Fruit fly (Drosophila melanogaster): ENCODE data around the gene CG9953.

CG9953 gene

DNA sequence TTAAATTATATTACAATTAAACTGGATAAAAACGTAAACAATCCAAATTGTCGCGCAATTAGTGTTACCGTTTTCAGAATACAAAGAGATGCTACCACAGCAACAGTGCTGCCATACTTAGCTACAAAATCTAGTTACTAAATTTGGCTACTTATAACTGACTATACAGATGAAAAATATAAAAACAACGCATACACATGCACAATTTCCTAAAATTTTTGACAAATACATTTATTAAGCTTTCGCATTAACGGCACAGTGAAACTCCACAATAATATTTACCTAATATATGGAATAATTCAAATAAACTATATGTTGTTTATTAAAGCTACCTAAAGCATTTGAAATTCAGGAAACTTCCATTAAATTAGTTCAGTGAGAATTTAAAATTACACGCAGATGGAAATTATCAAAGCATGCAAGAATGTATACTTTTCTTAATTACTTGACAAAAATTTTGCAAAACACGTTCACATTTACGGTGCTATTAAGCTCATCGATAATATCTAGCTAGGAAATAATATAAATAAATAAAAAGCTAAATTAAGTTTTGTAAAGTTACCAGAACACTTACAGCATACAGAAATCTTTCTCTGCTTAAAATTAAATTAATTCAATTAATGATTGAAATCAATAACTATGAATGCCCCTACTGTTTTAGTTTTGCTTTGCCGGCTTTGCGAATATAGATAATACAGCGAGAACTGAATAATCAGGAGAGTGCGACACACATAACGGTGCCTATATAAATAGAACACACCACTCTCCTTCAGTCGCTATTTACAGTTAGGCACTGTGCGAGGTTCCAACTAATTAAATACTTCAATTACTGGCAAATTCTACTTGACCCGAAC, at the start of gene CG9953, which contains the start of gene Mis12 (continued):
- TF ChIP-seq BtbVII (GFP tag; optimal IDR thresholded peaks at IDR 0.05) (no peak), Opbp (GFP tag; IDR thresholded peaks at IDR 0.05; ENCODE audit: partially characterized antibody) (no peak), mld (GFP tag; IDR thresholded peaks at IDR 0.05; ENCODE audit: partially characterized antibody) (no peak), Xrp1 (GFP tag; IDR thresholded peaks at IDR 0.05) (peak; percentile 25; the same call in 1 of the 2 replicates), Gsc (GFP tag; IDR thresholded peaks at IDR 0.05) (no peak), CG8290 (GFP tag; optimal IDR thresholded peaks at IDR 0.05) (no peak), CG8290 (tag; optimal IDR thresholded peaks at IDR 0.05) (no peak), CG1647 (GFP tag; optimal IDR thresholded peaks at IDR 0.05) (no peak), Ada2b (GFP tag; IDR thresholded peaks at IDR 0.05) (peak; percentile 17; the same call in 1 of the 2 replicates), CG4854 (GFP tag; optimal IDR thresholded peaks at IDR 0.05) (no peak), Mad (GFP tag; optimal IDR thresholded peaks at IDR 0.05) (no peak), Sin3A (optimal IDR thresholded peaks at IDR 0.05) (no peak), CG12236 (GFP tag; optimal IDR thresholded peaks at IDR 0.05) (no peak), ro (GFP tag; IDR thresholded peaks at IDR 0.05) (no peak; the same call in 1 of the 2 replicates), Trl (optimal IDR thresholded peaks at IDR 0.05) (no peak), Trl (GFP tag; optimal IDR thresholded peaks at IDR 0.05) (no peak), C15 (GFP tag; IDR thresholded peaks at IDR 0.05) (no peak), CG17328 (GFP tag; IDR thresholded peaks at IDR 0.05) (0 out of 2 replicates have a peak, but pooled peaks have one; percentile 18), maf-S (GFP tag; optimal IDR thresholded peaks at IDR 0.05) (no peak), Awh (GFP tag; IDR thresholded peaks at IDR 0.05) (no peak; the same call in 1 of the 2 replicates), sim (GFP tag; IDR thresholded peaks at IDR 0.05) (peak; percentile 40; the same call in 1 of the 2 replicates), CG18599 (GFP tag; optimal IDR thresholded peaks at IDR 0.05) (no peak), ems (GFP tag; optimal IDR thresholded peaks at IDR 0.05) (no peak), salm (tag; optimal IDR thresholded peaks at IDR 0.05) (no peak), CG13424 (tag; optimal IDR thresholded peaks at IDR 0.05) (peak; percentile 50), Taf1 (GFP tag; IDR thresholded peaks at IDR 0.05) (no peak), hb (GFP tag; IDR thresholded peaks at IDR 0.05; ENCODE audit: partially characterized antibody) (no peak), CG31224 (GFP tag; IDR thresholded peaks at IDR 0.05) (no peak), CG8388 (GFP tag; optimal IDR thresholded peaks at IDR 0.05) (no peak), E2f2 (GFP tag; IDR thresholded peaks at IDR 0.05) (peak; percentile 59), gsb-n (tag; optimal IDR thresholded peaks at IDR 0.05) (no peak), az2 (GFP tag; optimal IDR thresholded peaks at IDR 0.05) (peak; percentile 55), CG17568 (GFP tag; optimal IDR thresholded peaks at IDR 0.05) (no peak), CG32772 (GFP tag; IDR thresholded peaks at IDR 0.05) (peak; percentile 37; the same call in 1 of the 2 replicates), Dip3 (GFP tag; optimal IDR thresholded peaks at IDR 0.05) (no peak), CG16815 (GFP tag; optimal IDR thresholded peaks at IDR 0.05) (peak; percentile 37), sna (GFP tag; IDR thresholded peaks at IDR 0.05; ENCODE audit: partially characterized antibody) (no peak), Rfx (GFP tag; IDR thresholded peaks at IDR 0.05) (peak; percentile 30; the same call in 1 of the 2 replicates), CG17186 (GFP tag; optimal IDR thresholded peaks at IDR 0.05) (no peak), PHDP (tag; optimal IDR thresholded peaks at IDR 0.05) (peak; percentile 42), lov (optimal IDR thresholded peaks at IDR 0.05) (no peak), lov (GFP tag; IDR thresholded peaks at IDR 0.05) (no peak), kah (GFP tag; optimal IDR thresholded peaks at IDR 0.05) (no peak), CG4424 (GFP tag; optimal IDR thresholded peaks at IDR 0.05) (peak; percentile 35), z (GFP tag; IDR thresholded peaks at IDR 0.05) (no peak), TFAM (GFP tag; optimal IDR thresholded peaks at IDR 0.05) (no peak), Ssrp (tag; optimal IDR thresholded peaks at IDR 0.05) (peak; percentile 36), CG7745 (tag; optimal IDR thresholded peaks at IDR 0.05) (no peak), bsh (GFP tag; optimal IDR thresholded peaks at IDR 0.05) (peak; percentile 15 to 28), lmd (GFP tag; IDR thresholded peaks at IDR 0.05) (peak; percentile 48), pros (GFP tag; optimal IDR thresholded peaks at IDR 0.05) (no peak)

Data from whole organism, embryonic.